Fruit fly (Drosophila melanogaster) whole organism: ENCODE measurements around the gene CG11504.

Source experiments
- CG8478 ChIP-seq: fragments of >200 bp; optimal IDR thresholded peaks from 2 replicates; lab custom pipeline; 2018; ENCODE audit warnings: inconsistent platforms
- Dll ChIP-seq: fragments of >200 bp; optimal IDR thresholded peaks from 2 replicates; lab custom pipeline; 2017
- EcR ChIP-seq, 2 experiments: fragments of >200 bp; optimal IDR thresholded peaks; 2 replicates each; lab custom pipeline; 2017; ENCODE audit warnings: missing biosample characterization in 2 of 2, missing genetic modification characterization in 2 of 2, missing genetic modification reagents in 2 of 2
- pan ChIP-seq: fragments of >200 bp; optimal IDR thresholded peaks from 2 replicates; lab custom pipeline; 2017
- psq ChIP-seq: fragments of >200 bp; optimal IDR thresholded peaks from 2 replicates; lab custom pipeline; 2017
- usp ChIP-seq: fragments of >200 bp; optimal IDR thresholded peaks from 2 replicates; lab custom pipeline; 2017; ENCODE audit warnings: missing biosample characterization, missing genetic modification characterization, mixed read lengths

Gene CG11504

dm6 chr3R:30021559-30022451, 24.1 kb downstream of the CG11504 start, which contains the start of gene Mgat2:
Gene Mgat2, minus strand, starts transcription at chr3R:30022221.
- TF ChIP-seq EcR (GFP tag; optimal IDR thresholded peaks at IDR 0.05; lab: Kevin White, UChicago) (no peak), Dll (lab: Kevin White, UChicago) (no peak), psq (lab: Kevin White, UChicago) (no peak), CG8478 (lab: Kevin White, UChicago) (no peak), pan (lab: Kevin White, UChicago) (no peak), usp (GFP tag; lab: Kevin White, UChicago) (no peak)

- TF ChIP-seq Dll (lab: Kevin White, UChicago) = no peak
- TF ChIP-seq pan (lab: Kevin White, UChicago) = no peak
- no peak for TF ChIP-seq psq (lab: Kevin White, UChicago)
- no peak for TF ChIP-seq usp (GFP tag; lab: Kevin White, UChicago)
- TF ChIP-seq CG8478 (lab: Kevin White, UChicago) = no peak
- no peak for TF ChIP-seq EcR (GFP tag; optimal IDR thresholded peaks at IDR 0.05; lab: Kevin White, UChicago)
Measured at dm6 chr3R:30022452-30023028, 24.8 kb downstream of the CG11504 start, which contains the start of the genes RpS28a and Axn. Gene RpS28a, minus strand, starts transcription at chr3R:30022648. Gene Axn, plus strand, starts transcription at chr3R:30022842.

dm6 chr3R:30023445-30023844, 25.7 kb downstream of the CG11504 start:
- no peak for TF ChIP-seq psq (lab: Kevin White, UChicago)

- no peak for TF ChIP-seq Dll (lab: Kevin White, UChicago)
Measured at dm6 chr3R:30030061-30030460, 32.4 kb downstream of the CG11504 start.

- TF ChIP-seq usp (GFP tag; lab: Kevin White, UChicago) (no peak), CG8478 (lab: Kevin White, UChicago) (no peak), Dll (lab: Kevin White, UChicago) (no peak), EcR (GFP tag; optimal IDR thresholded peaks at IDR 0.05; lab: Kevin White, UChicago) (no peak), pan (lab: Kevin White, UChicago) (no peak), psq (lab: Kevin White, UChicago) (no peak)
Measured at dm6 chr3R:30032281-30032680, 34.6 kb downstream of the CG11504 start.

dm6 chr3R:30036609-30037008, 38.9 kb downstream of the CG11504 start, which contains the start of gene ZIPIC:
Gene ZIPIC, minus strand, starts transcription at chr3R:30036870.
- TF ChIP-seq EcR (GFP tag; optimal IDR thresholded peaks at IDR 0.05; lab: Kevin White, UChicago) = no peak
- TF ChIP-seq psq (lab: Kevin White, UChicago) = no peak
- no peak for TF ChIP-seq usp (GFP tag; lab: Kevin White, UChicago)
- no peak for TF ChIP-seq pan (lab: Kevin White, UChicago)

dm6 chr3R:30037630-30038029, 39.9 kb downstream of the CG11504 start, which contains the start of gene ocn:
Gene ocn, minus strand, starts transcription at chr3R:30037730.
- TF ChIP-seq psq (lab: Kevin White, UChicago) (no peak), EcR (GFP tag; optimal IDR thresholded peaks at IDR 0.05; lab: Kevin White, UChicago) (no peak), pan (lab: Kevin White, UChicago) (no peak), Dll (lab: Kevin White, UChicago) (no peak), CG8478 (lab: Kevin White, UChicago) (no peak), usp (GFP tag; lab: Kevin White, UChicago) (no peak)

- TF ChIP-seq Dll (lab: Kevin White, UChicago) (no peak), EcR (GFP tag; optimal IDR thresholded peaks at IDR 0.05; lab: Kevin White, UChicago) (no peak), usp (GFP tag; lab: Kevin White, UChicago) (no peak), psq (lab: Kevin White, UChicago) (no peak), pan (lab: Kevin White, UChicago) (no peak), CG8478 (lab: Kevin White, UChicago) (no peak)
Measured at dm6 chr3R:30038628-30039027, 40.9 kb downstream of the CG11504 start, which contains the start of gene janB. Gene janB, minus strand, starts transcription at chr3R:30038728.

dm6 chr3R:30039494-30039893, 41.8 kb downstream of the CG11504 start, which contains the start of the genes janA, Sry-alpha and Sry-beta:
Gene janA, minus strand, starts transcription at chr3R:30039533.
Gene Sry-alpha, plus strand, starts transcription at chr3R:30039719.
Gene Sry-beta, plus strand, starts transcription at chr3R:30039719.
- TF ChIP-seq CG8478 (lab: Kevin White, UChicago) = no peak
- TF ChIP-seq usp (GFP tag; lab: Kevin White, UChicago) = no peak
- no peak for TF ChIP-seq Dll (lab: Kevin White, UChicago)

dm6 chr3R:30040879-30041278, 43.2 kb downstream of the CG11504 start:
- no peak for TF ChIP-seq usp (GFP tag; lab: Kevin White, UChicago)
- no peak for TF ChIP-seq CG8478 (lab: Kevin White, UChicago)
- no peak for TF ChIP-seq psq (lab: Kevin White, UChicago)

dm6 chr3R:30043139-30043744, 45.5 kb downstream of the CG11504 start, which contains the start of gene Sry-delta:
Gene Sry-delta, plus strand, starts transcription at chr3R:30043341.
- TF ChIP-seq usp (GFP tag; lab: Kevin White, UChicago) (no peak), EcR (GFP tag; optimal IDR thresholded peaks at IDR 0.05; lab: Kevin White, UChicago) (no peak), psq (lab: Kevin White, UChicago) (no peak), Dll (lab: Kevin White, UChicago) (no peak), pan (lab: Kevin White, UChicago) (no peak), CG8478 (lab: Kevin White, UChicago) (no peak)
